Worm (Caenorhabditis elegans): ENCODE results near the gene str-92.
A peak's percentile ranks its signal among the peaks of the same experiment; 100 is the strongest.

str-92 gene

ce11 chrV:17676553-17676952 lies at the start of gene str-92:
Gene str-92 (minus strand): TSS chrV:17676653.
- TF ChIP-seq nhr-19 (GFP tag; conservative IDR thresholded peaks at IDR 0.05), result no peak
- TF ChIP-seq C34B4.2 (tag; optimal IDR thresholded peaks at IDR 0.05), result no peak
- TF ChIP-seq pag-3 (tag; optimal IDR thresholded peaks at IDR 0.05; ENCODE audit: borderline replicate concordance, insufficient read depth), result no peak
- TF ChIP-seq sptf-1 (tag; optimal IDR thresholded peaks at IDR 0.05), result no peak
- no peak for TF ChIP-seq snpc-4 (tag; optimal IDR thresholded peaks at IDR 0.05)
- TF ChIP-seq isw-1 (GFP tag; IDR thresholded peaks at IDR 0.05), result no peak
- TF ChIP-seq C16A3.4 (tag; optimal IDR thresholded peaks at IDR 0.05), result no peak
- TF ChIP-seq blmp-1 (tag; optimal IDR thresholded peaks at IDR 0.05), result no peak
- no peak for TF ChIP-seq ztf-11 (tag; optimal IDR thresholded peaks at IDR 0.05)
- TF ChIP-seq swsn-7 (tag; optimal IDR thresholded peaks at IDR 0.05), result no peak
- TF ChIP-seq dsc-1 (tag; optimal IDR thresholded peaks at IDR 0.05), result no peak
- TF ChIP-seq egl-27 (tag; optimal IDR thresholded peaks at IDR 0.05), result no peak
- no peak for TF ChIP-seq nhr-85 (tag)
- no peak for TF ChIP-seq sup-37 (GFP tag; optimal IDR thresholded peaks at IDR 0.05)
- TF ChIP-seq lin-14 (GFP tag; optimal IDR thresholded peaks at IDR 0.05), result no peak

ce11 chrV:17724704-17725103 lies 48.3 kb upstream of the str-92 start, which contains the start of gene fat-5:
Gene fat-5 (plus strand): TSS chrV:17725004.
- TF ChIP-seq lsy-2 (tag; optimal IDR thresholded peaks at IDR 0.05) (no peak), lin-13 (GFP tag; optimal IDR thresholded peaks at IDR 0.05) (no peak), nhr-28 (tag; optimal IDR thresholded peaks at IDR 0.05) (no peak), mdl-1 (tag; optimal IDR thresholded peaks at IDR 0.05) (no peak)

ce11 chrV:17723142-17723781 lies 46.8 kb upstream of the str-92 start:
- TF ChIP-seq nhr-12 (tag; optimal IDR thresholded peaks at IDR 0.05) (no peak), nhr-85 (tag) (peak; percentile 76), nhr-19 (GFP tag; conservative IDR thresholded peaks at IDR 0.05) (peak; percentile 73), elt-3 (tag; optimal IDR thresholded peaks at IDR 0.05) (peak in 2 of 6 experiments; percentile 4 to 19), mdl-1 (tag; optimal IDR thresholded peaks at IDR 0.05) (peak in 1 of 2 experiments; percentile 9), blmp-1 (tag; optimal IDR thresholded peaks at IDR 0.05) (peak; percentile 49), C04F5.9 (tag; optimal IDR thresholded peaks at IDR 0.05) (no peak), nhr-20 (tag; optimal IDR thresholded peaks at IDR 0.05) (peak; percentile 17), lin-15B (tag; optimal IDR thresholded peaks at IDR 0.05) (no peak), elt-2 (tag; optimal IDR thresholded peaks at IDR 0.05) (peak; percentile 17), skn-1 (tag; optimal IDR thresholded peaks at IDR 0.05) (no peak), jun-1 (tag; optimal IDR thresholded peaks at IDR 0.05) (no peak), hpl-2 (GFP tag; optimal IDR thresholded peaks at IDR 0.05) (no peak), zag-1 (tag; optimal IDR thresholded peaks at IDR 0.05) (no peak), lin-14 (GFP tag; optimal IDR thresholded peaks at IDR 0.05) (peak; percentile 19), C16A3.4 (tag; optimal IDR thresholded peaks at IDR 0.05) (no peak)

- TF ChIP-seq zag-1 (tag; optimal IDR thresholded peaks at IDR 0.05), result no peak
- TF ChIP-seq lin-15B (tag; optimal IDR thresholded peaks at IDR 0.05), result no peak
- TF ChIP-seq ztf-11 (tag; optimal IDR thresholded peaks at IDR 0.05), result no peak
- no peak for TF ChIP-seq lin-14 (GFP tag; optimal IDR thresholded peaks at IDR 0.05)
- no peak for TF ChIP-seq ceh-63 (GFP tag; optimal IDR thresholded peaks at IDR 0.05)
- TF ChIP-seq grh-1 (GFP tag; IDR thresholded peaks at IDR 0.05), result no peak
- TF ChIP-seq mdl-1 (tag; optimal IDR thresholded peaks at IDR 0.05), result no peak
- TF ChIP-seq nhr-84 (tag; optimal IDR thresholded peaks at IDR 0.05), result no peak
- TF ChIP-seq egl-13 (tag; optimal IDR thresholded peaks at IDR 0.05), result no peak
- no peak for TF ChIP-seq efl-1 (optimal IDR thresholded peaks at IDR 0.05)
- no peak for TF ChIP-seq efl-1 (GFP tag; optimal IDR thresholded peaks at IDR 0.05 in 1 of 2)
- no peak for TF ChIP-seq pag-3 (tag; optimal IDR thresholded peaks at IDR 0.05; ENCODE audit: borderline replicate concordance, insufficient read depth)
- TF ChIP-seq nhr-90 (tag; optimal IDR thresholded peaks at IDR 0.05; ENCODE audit: poor library complexity), result no peak
- TF ChIP-seq unc-86 (tag; optimal IDR thresholded peaks at IDR 0.05), result no peak
- no peak for TF ChIP-seq vab-15 (tag; optimal IDR thresholded peaks at IDR 0.05)
- TF ChIP-seq C34B4.2 (tag; optimal IDR thresholded peaks at IDR 0.05), result no peak
- no peak for TF ChIP-seq fkh-4 (tag; optimal IDR thresholded peaks at IDR 0.05; ENCODE audit: borderline replicate concordance)
- no peak for TF ChIP-seq lsy-2 (tag; optimal IDR thresholded peaks at IDR 0.05)
Measured at ce11 chrV:17722553-17722952, 46.1 kb upstream of the str-92 start.
